Fruit fly (Drosophila melanogaster): Measurements from ENCODE around the gene CIA30.
A peak's percentile ranks its signal among the peaks of the same experiment; 100 is the strongest.

Gene CIA30

DNA sequence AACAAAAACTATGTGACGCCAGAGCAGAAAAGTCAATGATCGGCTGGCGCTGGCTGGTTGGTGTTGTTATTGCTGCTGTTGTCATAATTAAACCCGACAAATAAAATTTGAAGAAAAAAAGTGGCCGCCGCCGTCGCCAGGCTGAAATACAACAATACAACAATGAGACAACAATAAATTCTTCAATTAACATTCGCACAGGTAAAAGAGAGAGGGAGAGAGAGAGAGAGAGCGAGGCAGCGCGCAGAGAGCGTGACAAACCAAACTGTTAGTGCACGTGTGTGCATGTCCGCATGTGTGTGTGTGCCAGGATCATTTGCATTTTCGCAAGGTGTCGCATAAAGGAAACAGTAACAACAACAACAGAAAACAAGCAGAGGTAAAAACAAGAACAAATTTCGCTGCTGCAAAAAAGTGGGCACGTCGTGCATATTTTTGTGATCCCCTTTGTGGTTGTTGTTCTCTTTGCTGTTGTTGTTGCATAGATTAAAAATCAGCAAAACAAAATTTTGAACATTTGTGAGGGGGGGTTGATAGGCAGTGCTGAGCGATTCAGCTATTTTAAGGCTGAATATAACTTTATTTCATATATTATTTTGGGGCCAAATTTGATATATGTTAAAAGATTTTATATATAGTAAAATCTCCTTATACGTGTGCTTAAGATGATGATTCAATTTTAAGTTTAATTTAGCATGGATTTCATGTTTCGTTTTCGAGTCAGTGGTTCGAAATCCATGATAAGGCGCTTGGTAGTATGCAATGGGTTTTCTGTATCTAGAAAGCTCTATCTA, 27.7 kb downstream of the CIA30 start:
- TF ChIP-seq CG12768 (GFP tag; optimal IDR thresholded peaks at IDR 0.05) (peak; percentile 31), bab1 (GFP tag; optimal IDR thresholded peaks at IDR 0.05) (no peak), toe (GFP tag; optimal IDR thresholded peaks at IDR 0.05) (no peak), Clk (GFP tag; optimal IDR thresholded peaks at IDR 0.05) (no peak), CG5204 (GFP tag; optimal IDR thresholded peaks at IDR 0.05) (no peak), CG7101 (tag; optimal IDR thresholded peaks at IDR 0.05) (no peak), kay (GFP tag; ENCODE audit: borderline replicate concordance) (peak; percentile 59), Crg-1 (GFP tag; optimal IDR thresholded peaks at IDR 0.05) (no peak), CG33017 (tag; optimal IDR thresholded peaks at IDR 0.05) (no peak), Hr96 (GFP tag; optimal IDR thresholded peaks at IDR 0.05) (no peak), tj (GFP tag; optimal IDR thresholded peaks at IDR 0.05) (peak; percentile 76), CG11617 (GFP tag; optimal IDR thresholded peaks at IDR 0.05) (no peak), cic (GFP tag; optimal IDR thresholded peaks at IDR 0.05) (no peak)

DNA sequence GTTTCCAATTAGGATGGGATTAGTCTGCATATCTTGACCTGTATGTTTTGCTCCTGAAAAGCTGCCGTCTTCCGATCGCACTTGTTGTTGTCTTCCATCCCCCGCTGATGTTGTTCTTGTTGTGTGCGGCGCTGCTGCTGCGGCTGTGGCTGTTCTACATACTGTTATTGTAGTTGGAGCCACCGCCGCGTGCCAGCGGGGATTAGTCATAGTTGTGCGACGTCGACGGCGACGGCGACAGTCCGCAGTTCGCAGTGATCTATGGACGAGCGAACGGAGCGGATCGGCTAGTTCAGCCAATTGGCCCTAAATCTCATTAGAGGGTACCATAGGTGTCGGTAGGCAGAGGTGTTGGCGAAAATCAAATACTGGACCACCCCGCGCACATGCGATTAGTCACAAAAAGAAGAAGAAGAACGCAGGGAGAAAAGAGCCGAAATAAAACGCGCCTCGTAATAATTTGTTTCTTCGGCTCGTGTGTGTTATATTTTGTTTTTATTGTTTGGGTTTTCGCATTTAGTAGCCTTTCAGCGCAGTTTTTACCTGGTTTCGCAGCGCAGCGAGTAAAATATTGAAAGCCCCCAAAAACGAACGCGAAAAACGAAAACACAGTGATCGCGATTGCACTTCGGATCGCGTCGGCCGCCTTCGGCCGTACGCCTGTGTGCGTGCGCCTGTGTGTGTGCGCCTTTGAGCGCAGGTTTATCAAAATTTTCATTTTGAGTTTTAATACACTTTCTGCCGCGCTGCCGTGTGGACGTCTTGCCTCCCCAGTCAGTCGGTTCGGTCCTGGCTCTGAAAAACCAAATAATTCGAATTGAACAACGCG, 28.7 kb downstream of the CIA30 start, which contains the start of gene kay:
Gene kay (plus strand): TSS at position 729 of the 829 bp plus-strand sequence.
- TF ChIP-seq Hr96 (GFP tag; optimal IDR thresholded peaks at IDR 0.05) (peak; percentile 2), kay (GFP tag; ENCODE audit: borderline replicate concordance) (peak; percentile 53), CG12768 (GFP tag; optimal IDR thresholded peaks at IDR 0.05) (peak; percentile 60), Crg-1 (GFP tag; optimal IDR thresholded peaks at IDR 0.05) (no peak)

DNA sequence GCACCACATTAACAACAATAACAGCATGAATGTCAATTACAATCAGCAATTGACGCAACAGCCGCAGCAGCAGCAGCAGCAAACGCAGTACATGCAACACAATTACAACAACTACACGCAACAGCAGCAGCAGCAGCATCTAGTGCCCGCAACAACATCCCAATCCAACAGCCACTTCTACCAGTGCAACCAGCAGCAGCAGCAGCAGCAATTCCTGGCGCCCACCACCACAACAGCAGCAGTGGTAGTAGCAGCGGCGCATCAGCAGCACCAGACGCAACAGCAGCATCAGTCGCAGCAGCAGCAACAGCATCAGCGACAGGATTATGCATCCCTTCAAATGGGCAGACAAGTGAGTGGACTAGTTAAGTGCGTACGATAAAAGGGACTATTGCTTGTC, 30.5 kb downstream of the CIA30 start:
- no peak for TF ChIP-seq ovo (GFP tag; optimal IDR thresholded peaks at IDR 0.05)
- TF ChIP-seq CG14711 (tag; optimal IDR thresholded peaks at IDR 0.05) = no peak
- TF ChIP-seq bab1 (GFP tag; optimal IDR thresholded peaks at IDR 0.05) = no peak
- TF ChIP-seq CG11617 (GFP tag; optimal IDR thresholded peaks at IDR 0.05) = no peak
- no peak for TF ChIP-seq CG12768 (GFP tag; optimal IDR thresholded peaks at IDR 0.05)
- TF ChIP-seq pad (GFP tag; optimal IDR thresholded peaks at IDR 0.05) = no peak
- TF ChIP-seq tj (GFP tag; optimal IDR thresholded peaks at IDR 0.05) = no peak
- no peak for TF ChIP-seq Clk (GFP tag; optimal IDR thresholded peaks at IDR 0.05)
- TF ChIP-seq Mnt (GFP tag; optimal IDR thresholded peaks at IDR 0.05) = no peak
- TF ChIP-seq CG5204 (GFP tag; optimal IDR thresholded peaks at IDR 0.05) = no peak
- no peak for TF ChIP-seq Crg-1 (GFP tag; optimal IDR thresholded peaks at IDR 0.05)
- no peak for TF ChIP-seq cic (GFP tag; optimal IDR thresholded peaks at IDR 0.05)
- TF ChIP-seq CG1620 (GFP tag; optimal IDR thresholded peaks at IDR 0.05) = no peak
- TF ChIP-seq Hr96 (GFP tag; optimal IDR thresholded peaks at IDR 0.05) = no peak
- no peak for TF ChIP-seq CG7045 (GFP tag; optimal IDR thresholded peaks at IDR 0.05)
- TF ChIP-seq cnc (optimal IDR thresholded peaks at IDR 0.05) = no peak

DNA sequence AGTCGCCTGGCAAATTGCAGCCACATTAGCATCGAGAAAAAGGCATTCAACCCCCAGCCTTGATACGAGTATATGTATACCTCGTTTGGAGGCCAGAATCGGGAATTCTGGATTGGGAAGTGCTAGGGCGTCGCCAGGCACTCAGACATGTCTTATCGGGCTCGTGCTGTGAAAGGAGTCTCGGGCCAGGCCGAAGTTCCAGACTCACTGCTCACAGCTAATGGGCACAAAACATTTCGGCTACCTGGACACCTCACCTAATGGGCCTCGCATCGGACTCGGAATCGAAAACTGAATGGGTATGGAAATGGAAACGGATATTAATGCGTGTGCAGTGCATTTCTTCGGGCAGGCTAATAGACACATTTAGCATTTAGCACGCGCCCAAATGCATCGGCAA, 34.2 kb downstream of the CIA30 start:
- TF ChIP-seq Hr96 (GFP tag; optimal IDR thresholded peaks at IDR 0.05) = no peak
- TF ChIP-seq CG33017 (tag; optimal IDR thresholded peaks at IDR 0.05) = no peak
- TF ChIP-seq kay (GFP tag; ENCODE audit: borderline replicate concordance) = no peak
- no peak for TF ChIP-seq Clk (GFP tag; optimal IDR thresholded peaks at IDR 0.05)
- no peak for TF ChIP-seq Mnt (GFP tag; optimal IDR thresholded peaks at IDR 0.05)
- no peak for TF ChIP-seq Crg-1 (GFP tag; optimal IDR thresholded peaks at IDR 0.05)
- no peak for TF ChIP-seq CG7045 (GFP tag; optimal IDR thresholded peaks at IDR 0.05)
- TF ChIP-seq cic (GFP tag; optimal IDR thresholded peaks at IDR 0.05) = no peak
- TF ChIP-seq CG5204 (GFP tag; optimal IDR thresholded peaks at IDR 0.05) = no peak
- TF ChIP-seq pad (GFP tag; optimal IDR thresholded peaks at IDR 0.05) = no peak
- no peak for TF ChIP-seq ovo (GFP tag; optimal IDR thresholded peaks at IDR 0.05)
- no peak for TF ChIP-seq CG11617 (GFP tag; optimal IDR thresholded peaks at IDR 0.05)

DNA sequence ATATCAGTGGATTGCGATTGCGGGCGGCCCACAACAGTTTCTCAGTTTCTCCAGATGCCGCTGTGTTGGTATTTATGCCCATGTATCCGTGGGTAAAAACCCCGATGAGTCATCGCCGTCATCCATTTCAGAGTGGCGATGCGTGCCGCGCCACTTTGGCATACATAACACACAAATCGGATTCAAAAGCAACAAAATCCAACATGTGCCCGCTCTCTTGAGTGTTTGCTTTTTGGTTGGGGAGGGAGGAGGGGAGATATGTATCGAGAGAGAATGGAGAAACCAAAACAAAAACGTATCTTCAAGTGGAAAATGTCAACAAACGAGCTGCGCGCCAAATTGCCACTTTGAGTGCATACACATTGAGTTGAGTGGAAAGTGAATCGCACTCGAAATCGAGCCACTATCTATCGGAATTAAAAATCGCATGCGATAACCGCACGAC, 34.9 kb downstream of the CIA30 start:
- TF ChIP-seq cic (GFP tag; optimal IDR thresholded peaks at IDR 0.05) (peak; percentile 86), CG33017 (tag; optimal IDR thresholded peaks at IDR 0.05) (peak; percentile 20), Mnt (GFP tag; optimal IDR thresholded peaks at IDR 0.05) (peak; percentile 87), CG5204 (GFP tag; optimal IDR thresholded peaks at IDR 0.05) (no peak), kay (GFP tag; ENCODE audit: borderline replicate concordance) (no peak)

DNA sequence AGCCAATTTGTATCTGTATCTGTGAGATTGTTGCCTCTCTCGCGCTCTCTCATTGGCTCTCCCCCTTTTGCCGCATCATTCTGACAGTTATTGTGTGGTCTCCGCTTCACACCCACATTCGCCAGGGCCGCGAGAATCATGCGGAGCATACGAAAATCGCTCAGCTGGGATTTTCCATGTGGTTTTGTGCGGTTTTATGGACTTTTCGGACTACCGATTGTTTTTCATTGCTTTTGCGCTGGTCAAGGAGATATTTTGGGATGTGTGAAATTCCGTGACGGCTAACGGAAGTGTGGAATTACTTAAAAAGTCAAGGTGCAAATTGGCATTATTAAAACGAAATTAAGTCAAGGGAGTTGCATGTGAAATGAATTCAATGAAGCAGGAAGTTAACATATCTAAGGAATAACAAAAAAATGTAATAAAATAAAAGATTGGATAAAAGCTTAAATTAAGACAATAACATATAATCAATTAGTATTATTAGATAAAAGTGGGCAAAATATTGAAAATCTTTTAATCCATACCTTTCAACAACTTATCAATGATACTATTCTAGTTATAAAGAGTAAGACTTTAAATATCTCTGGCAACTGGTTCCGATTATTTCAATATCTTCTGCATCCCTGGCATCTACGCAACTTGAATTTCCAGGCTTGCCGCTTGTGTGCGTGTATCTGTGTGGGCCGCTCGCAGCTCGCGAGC, 35.5 kb downstream of the CIA30 start:
- TF ChIP-seq Hr96 (GFP tag; optimal IDR thresholded peaks at IDR 0.05) (peak; percentile 59), CG5204 (GFP tag; optimal IDR thresholded peaks at IDR 0.05) (peak; percentile 36), pad (GFP tag; optimal IDR thresholded peaks at IDR 0.05) (peak; percentile 46), toe (GFP tag; optimal IDR thresholded peaks at IDR 0.05) (peak; percentile 19), ovo (GFP tag; optimal IDR thresholded peaks at IDR 0.05) (peak; percentile 5), CG33017 (tag; optimal IDR thresholded peaks at IDR 0.05) (no peak), CG7045 (GFP tag; optimal IDR thresholded peaks at IDR 0.05) (peak; percentile 50), tj (GFP tag; optimal IDR thresholded peaks at IDR 0.05) (peak; percentile 16), CG1620 (GFP tag; optimal IDR thresholded peaks at IDR 0.05) (no peak), cnc (optimal IDR thresholded peaks at IDR 0.05) (peak in 1 of 2 experiments; percentile 89), CG14711 (tag; optimal IDR thresholded peaks at IDR 0.05) (no peak), CG11617 (GFP tag; optimal IDR thresholded peaks at IDR 0.05) (peak; percentile 29), Mnt (GFP tag; optimal IDR thresholded peaks at IDR 0.05) (no peak)
